Fruit fly (Drosophila melanogaster) whole organism, embryonic: ENCODE results near the gene unk.

Experiments
- Ada2b ChIP-seq: fragments of 200-800 bp; sonication (Bioruptor generic); IDR thresholded peaks from 2 replicates; pipeline ENCODE4 v1.3.6; 2022; ENCODE audit warnings: missing biosample characterization, missing genetic modification characterization
- Antp ChIP-seq: fragments of 200-800 bp; sonication (Bioruptor generic); optimal IDR thresholded peaks from 3 replicates; lab custom pipeline; 2016; ENCODE audit warnings: missing biosample characterization, missing genetic modification characterization
- Atf3 ChIP-seq: fragments of 200-800 bp; sonication (Bioruptor generic); optimal IDR thresholded peaks from 3 replicates; lab custom pipeline; 2016; ENCODE audit warnings: missing biosample characterization, missing genetic modification characterization
- Bgb ChIP-seq: fragments of 200-800 bp; sonication (Bioruptor generic); IDR thresholded peaks from 2 replicates; pipeline ENCODE4 v1.3.6; 2022; ENCODE audit warnings: missing biosample characterization, missing genetic modification characterization; ENCODE audit not compliant: partially characterized antibody
- CG10366 ChIP-seq: fragments of 200-800 bp; sonication (Bioruptor generic); IDR thresholded peaks from 2 replicates; pipeline ENCODE4 v1.3.6; 2022; ENCODE audit warnings: missing biosample characterization, missing genetic modification characterization
- CG11504 ChIP-seq: fragments of 200-800 bp; sonication (Bioruptor generic); optimal IDR thresholded peaks from 3 replicates; lab custom pipeline; 2019; ENCODE audit warnings: missing biosample characterization, mild to moderate bottlenecking, missing genetic modification characterization, moderate library complexity
- CG12236 ChIP-seq: fragments of 200-800 bp; sonication (Bioruptor generic); optimal IDR thresholded peaks from 2 replicates; lab custom pipeline; 2016; ENCODE audit warnings: missing biosample characterization, missing genetic modification characterization
- CG14014 ChIP-seq: fragments of 200-800 bp; sonication (Bioruptor generic); IDR thresholded peaks from 2 replicates; pipeline ENCODE4 v1.3.6; 2022; ENCODE audit warnings: missing biosample characterization, missing genetic modification characterization
- CG15514 ChIP-seq: fragments of 200-800 bp; sonication (Bioruptor generic); optimal IDR thresholded peaks from 3 replicates; lab custom pipeline; 2017; ENCODE audit warnings: missing biosample characterization, missing genetic modification characterization, mild to moderate bottlenecking, moderate library complexity, missing genetic modification reagents
- CG1602 ChIP-seq: fragments of 200-800 bp; sonication (Bioruptor generic); optimal IDR thresholded peaks from 3 replicates; lab custom pipeline; 2016; ENCODE audit warnings: missing biosample characterization, missing genetic modification characterization
- CG17359 ChIP-seq: fragments of 200-800 bp; sonication (Bioruptor generic); optimal IDR thresholded peaks from 3 replicates; lab custom pipeline; 2018; ENCODE audit warnings: missing biosample characterization, mild to moderate bottlenecking, missing genetic modification characterization, moderate library complexity
- CG17568 ChIP-seq: fragments of 200-800 bp; sonication (Bioruptor generic); optimal IDR thresholded peaks from 2 replicates; lab custom pipeline; 2018; ENCODE audit warnings: missing biosample characterization, mild to moderate bottlenecking, missing genetic modification characterization, moderate library complexity
- CG17802 ChIP-seq: fragments of 200-800 bp; sonication (Bioruptor generic); optimal IDR thresholded peaks from 2 replicates; lab custom pipeline; 2018; ENCODE audit warnings: missing biosample characterization, mild to moderate bottlenecking, missing genetic modification characterization, moderate library complexity
- CG18619 ChIP-seq: fragments of 200-800 bp; sonication (Bioruptor generic); optimal IDR thresholded peaks from 3 replicates; lab custom pipeline; 2017; ENCODE audit warnings: missing biosample characterization, mild to moderate bottlenecking, missing genetic modification characterization
- CG2129 ChIP-seq: fragments of 200-800 bp; sonication (Bioruptor generic); IDR thresholded peaks from 2 replicates; pipeline ENCODE4 v1.3.6; 2022; ENCODE audit warnings: missing biosample characterization, missing genetic modification characterization; ENCODE audit not compliant: partially characterized antibody
- CG30403 ChIP-seq: fragments of 200-800 bp; sonication (Bioruptor generic); optimal IDR thresholded peaks from 3 replicates; lab custom pipeline; 2016; ENCODE audit warnings: missing biosample characterization, missing genetic modification characterization
- CG33213 ChIP-seq: fragments of 200-800 bp; sonication (Bioruptor generic); optimal IDR thresholded peaks from 3 replicates; lab custom pipeline; 2016; ENCODE audit warnings: missing biosample characterization, missing genetic modification characterization
- CG3726 ChIP-seq: fragments of 200-800 bp; sonication (Bioruptor generic); IDR thresholded peaks from 3 replicates; pipeline ENCODE4, ENCODE4 v1.3.6; 2022; ENCODE audit warnings: missing biosample characterization, missing genetic modification characterization
- CG43689 ChIP-seq: fragments of 200-800 bp; sonication (Bioruptor generic); IDR thresholded peaks from 2 replicates; pipeline ENCODE4 v1.3.6; 2022; ENCODE audit warnings: missing biosample characterization, missing genetic modification characterization
- CG4854 ChIP-seq: fragments of 200-800 bp; sonication (Bioruptor generic); optimal IDR thresholded peaks from 2 replicates; lab custom pipeline; 2016; ENCODE audit warnings: missing biosample characterization, missing genetic modification characterization, inconsistent platforms
- CG7928 ChIP-seq: fragments of 200-800 bp; sonication (Bioruptor generic); optimal IDR thresholded peaks from 2 replicates; lab custom pipeline; 2017; ENCODE audit warnings: missing biosample characterization, mild to moderate bottlenecking, missing genetic modification characterization
- CG7987 ChIP-seq: fragments of 200-800 bp; sonication (Bioruptor generic); optimal IDR thresholded peaks from 2 replicates; lab custom pipeline; 2018; ENCODE audit warnings: missing biosample characterization, mild to moderate bottlenecking, missing genetic modification characterization, moderate library complexity
- CG8281 ChIP-seq: fragments of 200-800 bp; sonication (Bioruptor generic); optimal IDR thresholded peaks from 2 replicates; lab custom pipeline; 2018; ENCODE audit warnings: missing biosample characterization, mild to moderate bottlenecking, missing genetic modification characterization, moderate library complexity
- CG8924 ChIP-seq: fragments of 200-800 bp; optimal IDR thresholded peaks from 3 replicates; lab custom pipeline; 2019; ENCODE audit warnings: missing biosample characterization, mild to moderate bottlenecking, missing genetic modification characterization, moderate library complexity
- Camta ChIP-seq: fragments of 200-800 bp; sonication (Bioruptor generic); optimal IDR thresholded peaks from 2 replicates; lab custom pipeline; 2016; ENCODE audit warnings: missing biosample characterization, missing genetic modification characterization
- Doc2 ChIP-seq: fragments of 200-800 bp; sonication (Bioruptor generic); IDR thresholded peaks from 2 replicates; pipeline ENCODE4 v1.3.6; 2022; ENCODE audit warnings: missing biosample characterization, missing genetic modification characterization
- Dp ChIP-seq: fragments of 200-800 bp; sonication (Bioruptor generic); optimal IDR thresholded peaks from 2 replicates; lab custom pipeline; 2018; ENCODE audit warnings: missing biosample characterization, mild to moderate bottlenecking, missing genetic modification characterization, moderate library complexity
- HHEX ChIP-seq: fragments of 200-800 bp; sonication (Bioruptor generic); optimal IDR thresholded peaks from 3 replicates; lab custom pipeline; 2017; ENCODE audit warnings: missing biosample characterization, mild to moderate bottlenecking, missing genetic modification characterization, missing genetic modification reagents
- HLH4C ChIP-seq: fragments of 200-800 bp; sonication (Bioruptor generic); IDR thresholded peaks from 3 replicates; pipeline ENCODE4 v1.3.6; 2022; ENCODE audit warnings: missing biosample characterization, missing genetic modification characterization; ENCODE audit not compliant: partially characterized antibody
- Lim3 ChIP-seq: fragments of 200-800 bp; sonication (Bioruptor generic); IDR thresholded peaks from 2 replicates; pipeline ENCODE4 v1.3.6; 2022; ENCODE audit warnings: missing biosample characterization, missing genetic modification characterization
- Neu2 ChIP-seq: fragments of 200-800 bp; sonication (Bioruptor generic); optimal IDR thresholded peaks from 3 replicates; lab custom pipeline; 2016; ENCODE audit warnings: missing biosample characterization, missing genetic modification characterization, borderline replicate concordance
- Poxn ChIP-seq: fragments of 200-800 bp; sonication (Bioruptor generic); IDR thresholded peaks from 2 replicates; pipeline ENCODE4 v1.3.6; 2022; ENCODE audit warnings: missing biosample characterization, missing genetic modification characterization
- Ssrp ChIP-seq: fragments of 200-800 bp; sonication (Bioruptor generic); optimal IDR thresholded peaks from 2 replicates; lab custom pipeline; 2018; ENCODE audit warnings: missing biosample characterization, mild to moderate bottlenecking, missing genetic modification characterization, moderate library complexity
- Stat92E ChIP-seq, 3 experiments: fragments of >200 bp in 2 of 3; fragments of 200-800 bp in 1 of 3; sonication (Bioruptor generic) in 1 of 3; optimal IDR thresholded peaks; 2 replicates each; lab custom pipeline; 2017 to 2019; ENCODE audit warnings: missing biosample characterization in 3 of 3, missing genetic modification characterization in 3 of 3, mild to moderate bottlenecking in 1 of 3, moderate library complexity in 1 of 3
- Xbp1 ChIP-seq: fragments of 200-800 bp; sonication (Bioruptor generic); optimal IDR thresholded peaks from 3 replicates; lab custom pipeline; 2016; ENCODE audit warnings: missing biosample characterization, mild to moderate bottlenecking, missing genetic modification characterization
- Xrp1 ChIP-seq: fragments of 200-800 bp; sonication (Bioruptor generic); IDR thresholded peaks from 2 replicates; pipeline ENCODE4 v1.3.6; 2022; ENCODE audit warnings: missing biosample characterization, missing genetic modification characterization
- YL-1 ChIP-seq: fragments of 200-800 bp; sonication (Bioruptor generic); optimal IDR thresholded peaks from 3 replicates; lab custom pipeline; 2017; ENCODE audit warnings: missing biosample characterization, mild to moderate bottlenecking, missing genetic modification characterization
- cad ChIP-seq: fragments of >200 bp; optimal IDR thresholded peaks from 2 replicates; lab custom pipeline; 2017; ENCODE audit warnings: missing biosample characterization, missing genetic modification characterization
- chn ChIP-seq: fragments of 200-800 bp; sonication (Bioruptor generic); optimal IDR thresholded peaks from 2 replicates; lab custom pipeline; 2016; ENCODE audit warnings: missing biosample characterization, missing genetic modification characterization
- crp ChIP-seq, 2 experiments: fragments of 200-800 bp; sonication (Bioruptor generic); optimal IDR thresholded peaks; 2 replicates in 1 of 2; 3 replicates in 1 of 2; lab custom pipeline; 2017; ENCODE audit warnings: missing biosample characterization in 2 of 2, missing genetic modification characterization in 2 of 2, mild to moderate bottlenecking in 1 of 2, moderate library complexity in 1 of 2
- dmrt11E ChIP-seq: fragments of 200-800 bp; sonication (Bioruptor generic); optimal IDR thresholded peaks from 3 replicates; lab custom pipeline; 2018; ENCODE audit warnings: missing biosample characterization, mild to moderate bottlenecking, missing genetic modification characterization, moderate library complexity
- gce ChIP-seq: fragments of 200-800 bp; sonication (Bioruptor generic); IDR thresholded peaks from 3 replicates; pipeline ENCODE4 v1.3.6; 2022; ENCODE audit warnings: missing biosample characterization, missing genetic modification characterization
- grn ChIP-seq: fragments of 200-800 bp; sonication (Bioruptor generic); optimal IDR thresholded peaks from 3 replicates; lab custom pipeline; 2017; ENCODE audit warnings: missing biosample characterization, missing genetic modification characterization
- ind ChIP-seq: fragments of 200-800 bp; sonication (Bioruptor generic); optimal IDR thresholded peaks from 3 replicates; lab custom pipeline; 2016; ENCODE audit warnings: missing biosample characterization, missing genetic modification characterization
- org-1 ChIP-seq: fragments of 200-800 bp; sonication (Bioruptor generic); optimal IDR thresholded peaks from 2 replicates; lab custom pipeline; 2017; ENCODE audit warnings: missing biosample characterization, missing genetic modification characterization
- otp ChIP-seq: fragments of 200-800 bp; sonication (Bioruptor generic); IDR thresholded peaks from 3 replicates; pipeline ENCODE4, ENCODE4 v1.3.6; 2022; ENCODE audit warnings: missing biosample characterization, missing genetic modification characterization
- prd ChIP-seq, 3 experiments: fragments of >200 bp in 2 of 3; fragments of 200-800 bp in 1 of 3; sonication (Bioruptor generic) in 1 of 3; optimal IDR thresholded peaks in 2 of 3; IDR thresholded peaks in 1 of 3; 2 replicates in 2 of 3; 3 replicates in 1 of 3; pipeline versions ENCODE4 v1.3.6 to Lab custom; 2017 to 2022; ENCODE audit warnings: missing biosample characterization in 1 of 3, missing genetic modification characterization in 1 of 3
- row ChIP-seq: fragments of 200-800 bp; sonication (Bioruptor generic); IDR thresholded peaks from 3 replicates; pipeline ENCODE4 v1.3.6; 2022; ENCODE audit warnings: missing biosample characterization, missing genetic modification characterization
- slp2 ChIP-seq: fragments of 200-800 bp; sonication (Bioruptor generic); optimal IDR thresholded peaks from 2 replicates; lab custom pipeline; 2016; ENCODE audit warnings: missing biosample characterization, missing genetic modification characterization
- tio ChIP-seq: fragments of 200-800 bp; sonication (Bioruptor generic); optimal IDR thresholded peaks from 2 replicates; lab custom pipeline; 2017; ENCODE audit warnings: missing biosample characterization, missing genetic modification characterization, inconsistent platforms
- trh ChIP-seq: fragments of 200-800 bp; sonication (Bioruptor generic); optimal IDR thresholded peaks from 2 replicates; lab custom pipeline; 2016; ENCODE audit warnings: missing biosample characterization, missing genetic modification characterization

The unk gene

DNA sequence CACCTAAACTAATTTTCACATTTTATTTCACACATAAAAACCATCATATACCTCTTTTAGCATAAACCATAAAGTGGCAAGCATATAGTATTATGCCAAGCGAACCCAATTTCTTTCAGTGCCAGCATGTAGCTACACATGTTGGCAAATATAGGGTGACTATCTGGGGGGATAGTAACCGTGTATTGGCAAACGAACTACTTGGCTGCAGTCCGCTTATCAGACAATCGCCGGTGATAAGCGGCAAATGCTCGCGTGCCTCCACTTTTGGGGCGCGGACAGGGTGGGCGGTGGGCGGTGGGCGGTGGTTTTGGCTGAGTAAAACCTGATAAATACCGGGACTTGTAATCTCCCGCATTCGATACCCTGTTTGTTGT, 18.0 kb downstream of the unk start:
- no peak for TF ChIP-seq Bgb
- TF ChIP-seq CG12236 (GFP tag; lab: Kevin White, UChicago) = no peak
- no peak for TF ChIP-seq dmrt11E (tag; lab: Kevin White, UChicago)
- TF ChIP-seq HLH4C (GFP tag; lab: Robert Waterston, UW) = no peak
- TF ChIP-seq CG33213 (GFP tag; lab: Kevin White, UChicago) = no peak
- TF ChIP-seq CG8281 (tag; lab: Kevin White, UChicago) = no peak
- peak; percentile 54 for TF ChIP-seq CG11504
- no peak for TF ChIP-seq Atf3 (GFP tag; lab: Kevin White, UChicago)
- no peak for TF ChIP-seq org-1 (GFP tag; lab: Kevin White, UChicago)
- TF ChIP-seq CG18619 (GFP tag; lab: Kevin White, UChicago) = no peak
- TF ChIP-seq YL-1 (GFP tag; lab: Kevin White, UChicago) = no peak
- no peak for TF ChIP-seq Stat92E (GFP tag; optimal IDR thresholded peaks at IDR 0.05; lab: Kevin White, UChicago)
- TF ChIP-seq chn = no peak
- no peak for TF ChIP-seq Poxn
- no peak for TF ChIP-seq Ssrp (tag; lab: Kevin White, UChicago)
- no peak for TF ChIP-seq Xrp1
- TF ChIP-seq crp (GFP tag; optimal IDR thresholded peaks at IDR 0.05; lab: Kevin White, UChicago) = no peak
- TF ChIP-seq Neu2 (GFP tag; lab: Kevin White, UChicago) = no peak
- TF ChIP-seq tio (GFP tag; lab: Kevin White, UChicago) = no peak
- TF ChIP-seq CG4854 (GFP tag; lab: Kevin White, UChicago) = no peak
- TF ChIP-seq cad = no peak
- no peak for TF ChIP-seq CG3726 (GFP tag; lab: Robert Waterston, UW)
- no peak for TF ChIP-seq trh (GFP tag; lab: Kevin White, UChicago)
- no peak for TF ChIP-seq Ada2b (GFP tag; lab: Robert Waterston, UW)
- peak; percentile 38; the same call in 1 of the 2 replicates for TF ChIP-seq CG10366
- TF ChIP-seq prd (optimal IDR thresholded peaks at IDR 0.05; lab: Kevin White, UChicago) = no peak
- 0 out of 3 replicates have a peak, but pooled peaks have one; percentile 19 for TF ChIP-seq prd (GFP tag; IDR thresholded peaks at IDR 0.05; lab: Robert Waterston, UW)
- TF ChIP-seq CG14014 (GFP tag; lab: Robert Waterston, UW) = no peak
- peak; percentile 53 for TF ChIP-seq grn (GFP tag; lab: Kevin White, UChicago)
- TF ChIP-seq slp2 (GFP tag; lab: Kevin White, UChicago) = no peak
- TF ChIP-seq CG30403 (GFP tag; lab: Kevin White, UChicago) = peak; percentile 10
- no peak for TF ChIP-seq Dp (GFP tag; lab: Kevin White, UChicago)
- TF ChIP-seq CG1602 (GFP tag; lab: Kevin White, UChicago) = no peak
- TF ChIP-seq CG17568 (GFP tag; lab: Kevin White, UChicago) = no peak
- TF ChIP-seq CG8924 = no peak
- no peak for TF ChIP-seq gce
- no peak for TF ChIP-seq CG15514
- no peak for TF ChIP-seq HHEX (GFP tag; lab: Kevin White, UChicago)
- peak; percentile 50; the same call in 2 of the 3 replicates for TF ChIP-seq row (GFP tag; lab: Robert Waterston, UW)
- TF ChIP-seq Antp = no peak
- TF ChIP-seq CG7928 (GFP tag; lab: Kevin White, UChicago) = no peak
- no peak for TF ChIP-seq CG2129
- no peak for TF ChIP-seq CG17359 (tag; lab: Kevin White, UChicago)
- TF ChIP-seq otp (GFP tag; lab: Robert Waterston, UW) = no peak
- TF ChIP-seq CG43689 (GFP tag; lab: Robert Waterston, UW) = no peak
- TF ChIP-seq Camta (GFP tag; lab: Kevin White, UChicago) = no peak
- no peak for TF ChIP-seq Doc2 (GFP tag; lab: Robert Waterston, UW)
- TF ChIP-seq Xbp1 (GFP tag; lab: Kevin White, UChicago) = no peak
- no peak for TF ChIP-seq CG17802 (tag; lab: Kevin White, UChicago)
- peak; percentile 6 for TF ChIP-seq ind
- no peak for TF ChIP-seq Lim3 (GFP tag; lab: Robert Waterston, UW)
- no peak for TF ChIP-seq CG7987
